Worm (Caenorhabditis elegans) whole organism, mixed stage, embryonic: ENCODE data around the gene dnj-11.
"Not testable (repeated sequence)": the region's sequence is repeated elsewhere in the genome, so short reads cannot be mapped to it uniquely, and the experiment has no call there.

Experiments used
- blmp-1 ChIP-seq: fragments of 150-350 bp; optimal IDR thresholded peaks from 2 replicates; lab custom pipeline; 2014; ENCODE audit warnings: missing biosample characterization, missing genetic modification characterization
- ceh-39 ChIP-seq: fragments of 150-350 bp; optimal IDR thresholded peaks from 2 replicates; lab custom pipeline; 2014; ENCODE audit warnings: missing biosample characterization, missing genetic modification characterization
- lin-13 ChIP-seq: fragments of 150-350 bp; optimal IDR thresholded peaks from 2 replicates; lab custom pipeline; 2014; ENCODE audit warnings: missing biosample characterization, missing genetic modification characterization
- lsy-2 ChIP-seq: fragments of 150-350 bp; optimal IDR thresholded peaks from 2 replicates; lab custom pipeline; 2014; ENCODE audit warnings: missing biosample characterization, missing genetic modification characterization
- nhr-12 ChIP-seq: fragments of 150-350 bp; optimal IDR thresholded peaks from 2 replicates; lab custom pipeline; 2014; ENCODE audit warnings: missing biosample characterization, missing genetic modification characterization
- nhr-76 ChIP-seq: sonication (generic microtip); optimal IDR thresholded peaks from 2 replicates; lab custom pipeline; 2017; ENCODE audit warnings: missing biosample characterization, missing genetic modification characterization
- pha-4 ChIP-seq: fragments of 150-350 bp; optimal IDR thresholded peaks from 2 replicates; lab custom pipeline; 2018; ENCODE audit warnings: missing biosample characterization, missing genetic modification reagents, missing genetic modification characterization
- snpc-4 ChIP-seq: fragments of 150-350 bp; optimal IDR thresholded peaks from 2 replicates; lab custom pipeline; 2014; ENCODE audit warnings: missing biosample characterization, missing genetic modification characterization

- not testable (repeated sequence) for TF ChIP-seq lsy-2; snpc-4 (tag; lab: Kevin White, UChicago); nhr-76 (tag; lab: Kevin White, UChicago); ceh-39 (tag; lab: Kevin White, UChicago); nhr-12 (tag; lab: Kevin White, UChicago); pha-4; blmp-1 (tag; lab: Kevin White, UChicago); lin-13 (tag; lab: Kevin White, UChicago)
These were observed 12.2 kb downstream of the dnj-11 start, which contains the start of gene nspb-4 for ce11 chrIV:6597918-6598317.
